Fruit fly (Drosophila melanogaster): ENCODE results near the gene CG42353.

Gene CG42353

DNA sequence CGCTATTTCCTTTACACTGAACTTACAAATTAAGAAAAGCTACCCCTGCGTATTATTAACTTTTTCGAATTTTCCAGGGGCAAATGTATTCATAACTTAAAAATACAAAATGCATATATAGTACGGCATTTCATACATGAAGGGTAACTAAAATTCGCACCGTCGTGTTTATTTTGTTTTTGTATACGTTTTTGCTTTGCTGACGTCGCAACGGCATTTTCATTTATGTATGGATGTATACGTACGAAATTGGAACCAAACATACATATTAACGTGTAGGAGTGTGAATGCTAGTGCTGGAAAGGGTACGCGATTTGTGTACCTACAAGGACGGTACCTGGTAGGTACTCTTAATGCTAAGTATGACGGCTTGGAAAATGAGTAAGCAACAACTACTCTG, 32.6 kb downstream of the CG42353 start:
- no peak for TF ChIP-seq dpn (GFP tag; optimal IDR thresholded peaks at IDR 0.05)
- no peak for TF ChIP-seq Camta (GFP tag; optimal IDR thresholded peaks at IDR 0.05)
- no peak for TF ChIP-seq pb (GFP tag; optimal IDR thresholded peaks at IDR 0.05)
- TF ChIP-seq Antp (GFP tag; optimal IDR thresholded peaks at IDR 0.05), result no peak
- TF ChIP-seq cg (GFP tag; optimal IDR thresholded peaks at IDR 0.05), result peak; percentile 16
- TF ChIP-seq pho (GFP tag; optimal IDR thresholded peaks at IDR 0.05), result no peak
- TF ChIP-seq PHDP (tag; optimal IDR thresholded peaks at IDR 0.05), result peak; percentile 22
- peak; percentile 21 for TF ChIP-seq Ets65A (GFP tag)
- peak; percentile 9 for TF ChIP-seq gem (tag; optimal IDR thresholded peaks at IDR 0.05)
- TF ChIP-seq Pdp1 (GFP tag; optimal IDR thresholded peaks at IDR 0.05), result no peak
- peak; percentile 12 for TF ChIP-seq CG2120 (GFP tag; optimal IDR thresholded peaks at IDR 0.05)
- peak; percentile 42 for TF ChIP-seq D19A (tag; optimal IDR thresholded peaks at IDR 0.05)
- TF ChIP-seq Med (GFP tag), result peak; percentile 23
- no peak for TF ChIP-seq her (GFP tag; optimal IDR thresholded peaks at IDR 0.05)
- TF ChIP-seq B-H2 (GFP tag; optimal IDR thresholded peaks at IDR 0.05), result no peak
- no peak for TF ChIP-seq CG2199 (GFP tag; IDR thresholded peaks at IDR 0.05)
- TF ChIP-seq sens (GFP tag), result peak; percentile 37
- no peak for TF ChIP-seq Mrtf (GFP tag; IDR thresholded peaks at IDR 0.05)
- no peak for TF ChIP-seq stwl (tag; optimal IDR thresholded peaks at IDR 0.05)
- peak in 1 of 2 experiments; percentile 19 for TF ChIP-seq eve (GFP tag; optimal IDR thresholded peaks at IDR 0.05)
- no peak for TF ChIP-seq CG12391 (tag; optimal IDR thresholded peaks at IDR 0.05)
- no peak for TF ChIP-seq CG12071 (GFP tag; optimal IDR thresholded peaks at IDR 0.05)
- no peak for TF ChIP-seq sd (tag; optimal IDR thresholded peaks at IDR 0.05)
- no peak for TF ChIP-seq kay (GFP tag; optimal IDR thresholded peaks at IDR 0.05)
- no peak for TF ChIP-seq CG4820 (GFP tag; optimal IDR thresholded peaks at IDR 0.05)
- no peak for TF ChIP-seq CG6854 (GFP tag; optimal IDR thresholded peaks at IDR 0.05)
- TF ChIP-seq sc (optimal IDR thresholded peaks at IDR 0.05), result no peak
- no peak for TF ChIP-seq sc (GFP tag; optimal IDR thresholded peaks at IDR 0.05)

DNA sequence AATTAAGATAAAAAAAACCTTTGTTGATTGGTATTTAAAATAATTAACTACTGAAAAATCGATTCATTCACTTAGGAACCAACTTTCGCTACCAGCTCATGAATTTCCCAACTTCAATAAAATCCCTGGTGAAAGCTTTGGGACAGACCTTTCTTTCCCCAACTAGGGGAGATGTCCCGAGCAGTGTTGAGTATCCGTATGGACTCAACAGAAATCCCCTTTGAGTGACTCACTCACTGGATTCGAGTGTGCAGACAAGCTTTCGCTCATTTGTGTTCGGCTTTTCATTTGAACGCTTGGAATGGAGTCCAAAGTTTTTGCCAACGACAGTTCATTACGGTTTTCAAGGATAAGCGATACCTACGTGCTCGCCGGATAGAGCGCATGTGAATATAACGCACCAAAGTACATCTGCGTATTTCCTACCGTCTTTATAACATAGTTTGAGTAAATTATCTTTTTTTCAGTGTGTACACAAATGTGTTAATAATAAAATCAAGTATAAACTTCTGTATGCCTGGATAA, 41.3 kb downstream of the CG42353 start, which contains the start of gene dpr18:
Gene dpr18 (plus strand): TSS at position 325 of the 525 bp plus-strand sequence.
- TF ChIP-seq otp (GFP tag; IDR thresholded peaks at IDR 0.05), result no peak
- peak; percentile 58 for TF ChIP-seq nom (GFP tag; optimal IDR thresholded peaks at IDR 0.05)
- no peak for TF ChIP-seq pzg (GFP tag; optimal IDR thresholded peaks at IDR 0.05)
- no peak for TF ChIP-seq Sry-δ (GFP tag; optimal IDR thresholded peaks at IDR 0.05)
- TF ChIP-seq CG9932 (GFP tag; IDR thresholded peaks at IDR 0.05), result no peak
- no peak for TF ChIP-seq dan (GFP tag; IDR thresholded peaks at IDR 0.05)
- TF ChIP-seq abd-A (tag; optimal IDR thresholded peaks at IDR 0.05), result peak; percentile 10
- TF ChIP-seq odd (GFP tag; optimal IDR thresholded peaks at IDR 0.05), result no peak
- TF ChIP-seq Ssrp (tag; optimal IDR thresholded peaks at IDR 0.05), result no peak
- TF ChIP-seq CG14014 (GFP tag; IDR thresholded peaks at IDR 0.05), result 0 out of 2 replicates have a peak, but pooled peaks have one; percentile 28
- no peak for TF ChIP-seq CG7745 (tag; optimal IDR thresholded peaks at IDR 0.05)
- no peak for TF ChIP-seq Stat92E (GFP tag; optimal IDR thresholded peaks at IDR 0.05)
- no peak for TF ChIP-seq sisA (GFP tag; IDR thresholded peaks at IDR 0.05)
- no peak for TF ChIP-seq Oli (tag; optimal IDR thresholded peaks at IDR 0.05)
- no peak for TF ChIP-seq HmgD (GFP tag; optimal IDR thresholded peaks at IDR 0.05)
- 0 out of 3 replicates have a peak, but pooled peaks have one; percentile 38 for TF ChIP-seq Opbp (GFP tag; IDR thresholded peaks at IDR 0.05; ENCODE audit: partially characterized antibody)
- TF ChIP-seq stc (GFP tag; IDR thresholded peaks at IDR 0.05), result no peak
- no peak for TF ChIP-seq sob (GFP tag; IDR thresholded peaks at IDR 0.05)
- no peak for TF ChIP-seq CG4730 (GFP tag; IDR thresholded peaks at IDR 0.05)
- peak; percentile 85 for TF ChIP-seq Deaf1 (tag; optimal IDR thresholded peaks at IDR 0.05)
- no peak for TF ChIP-seq fru (optimal IDR thresholded peaks at IDR 0.05)
- no peak for TF ChIP-seq ERR (GFP tag; optimal IDR thresholded peaks at IDR 0.05)
- TF ChIP-seq CTCF (GFP tag; optimal IDR thresholded peaks at IDR 0.05), result peak; percentile 36
- peak; percentile 98 for TF ChIP-seq z (GFP tag; IDR thresholded peaks at IDR 0.05)
- TF ChIP-seq chinmo (GFP tag; IDR thresholded peaks at IDR 0.05; ENCODE audit: partially characterized antibody), result 0 out of 4 replicates have a peak, but pooled peaks have one; percentile 7
- TF ChIP-seq CG3838 (GFP tag; optimal IDR thresholded peaks at IDR 0.05), result no peak
